Fruit fly (Drosophila melanogaster) whole organism, embryonic: ENCODE data around the gene eEF1alpha2.

Experiments used
- Ada2b ChIP-seq: fragments of 200-800 bp; sonication (Bioruptor generic); IDR thresholded peaks from 2 replicates; pipeline ENCODE4 v1.3.6; 2022; ENCODE audit warnings: missing biosample characterization, missing genetic modification characterization
- C15 ChIP-seq: fragments of 200-800 bp; sonication (Bioruptor generic); IDR thresholded peaks from 3 replicates; pipeline ENCODE4 v1.3.6; 2022; ENCODE audit warnings: missing biosample characterization, missing genetic modification characterization
- CG10274 ChIP-seq: fragments of 200-800 bp; sonication (Bioruptor generic); optimal IDR thresholded peaks from 3 replicates; lab custom pipeline; 2017; ENCODE audit warnings: missing biosample characterization, mild to moderate bottlenecking, missing genetic modification characterization
- CG11504 ChIP-seq: fragments of 200-800 bp; sonication (Bioruptor generic); optimal IDR thresholded peaks from 3 replicates; lab custom pipeline; 2019; ENCODE audit warnings: missing biosample characterization, mild to moderate bottlenecking, missing genetic modification characterization, moderate library complexity
- CG11560 ChIP-seq: fragments of 200-800 bp; sonication (Bioruptor generic); IDR thresholded peaks from 3 replicates; pipeline ENCODE4 v1.3.6; 2022; ENCODE audit warnings: missing biosample characterization, missing genetic modification characterization
- CG12155 ChIP-seq: fragments of 200-800 bp; sonication (Bioruptor generic); optimal IDR thresholded peaks from 3 replicates; lab custom pipeline; 2016; ENCODE audit warnings: missing biosample characterization, missing genetic modification characterization
- CG13296 ChIP-seq: fragments of 200-800 bp; sonication (Bioruptor generic); optimal IDR thresholded peaks from 3 replicates; lab custom pipeline; 2018; ENCODE audit warnings: missing biosample characterization, mild to moderate bottlenecking, missing genetic modification characterization
- CG1529 ChIP-seq: fragments of 200-800 bp; sonication (Bioruptor generic); optimal IDR thresholded peaks from 3 replicates; lab custom pipeline; 2018; ENCODE audit warnings: missing biosample characterization, missing genetic modification characterization
- CG1647 ChIP-seq: fragments of 200-800 bp; sonication (Bioruptor generic); optimal IDR thresholded peaks from 3 replicates; lab custom pipeline; 2016; ENCODE audit warnings: missing biosample characterization, missing genetic modification characterization
- CG17186 ChIP-seq: fragments of 200-800 bp; sonication (Bioruptor generic); optimal IDR thresholded peaks from 3 replicates; lab custom pipeline; 2017; ENCODE audit warnings: missing biosample characterization, missing genetic modification reagents, missing genetic modification characterization
- CG2129 ChIP-seq: fragments of 200-800 bp; sonication (Bioruptor generic); IDR thresholded peaks from 2 replicates; pipeline ENCODE4 v1.3.6; 2022; ENCODE audit warnings: missing biosample characterization, missing genetic modification characterization; ENCODE audit not compliant: partially characterized antibody
- CG33213 ChIP-seq: fragments of 200-800 bp; sonication (Bioruptor generic); optimal IDR thresholded peaks from 3 replicates; lab custom pipeline; 2016; ENCODE audit warnings: missing biosample characterization, missing genetic modification characterization
- CG6175 ChIP-seq: fragments of 200-800 bp; sonication (Bioruptor generic); IDR thresholded peaks from 3 replicates; pipeline ENCODE4 v1.3.6; 2022; ENCODE audit warnings: missing biosample characterization, missing genetic modification characterization
- CG6854 ChIP-seq: fragments of 200-800 bp; sonication (Bioruptor generic); optimal IDR thresholded peaks from 3 replicates; lab custom pipeline; 2017; ENCODE audit warnings: missing biosample characterization, mild to moderate bottlenecking, missing genetic modification characterization
- CG7839 ChIP-seq: fragments of 200-800 bp; sonication (Bioruptor generic); optimal IDR thresholded peaks from 3 replicates; lab custom pipeline; 2018; ENCODE audit warnings: missing biosample characterization, mild to moderate bottlenecking, missing genetic modification characterization, moderate library complexity
- CG9437 ChIP-seq: fragments of 200-800 bp; sonication (Bioruptor generic); optimal IDR thresholded peaks from 2 replicates; lab custom pipeline; 2018; ENCODE audit warnings: missing biosample characterization, mild to moderate bottlenecking, missing genetic modification characterization
- HLH4C ChIP-seq: fragments of 200-800 bp; sonication (Bioruptor generic); IDR thresholded peaks from 3 replicates; pipeline ENCODE4 v1.3.6; 2022; ENCODE audit warnings: missing biosample characterization, missing genetic modification characterization; ENCODE audit not compliant: partially characterized antibody
- HLH54F ChIP-seq: fragments of 200-800 bp; sonication (Bioruptor generic); optimal IDR thresholded peaks from 3 replicates; lab custom pipeline; 2016; ENCODE audit warnings: missing biosample characterization, missing genetic modification characterization
- Hand ChIP-seq: fragments of 200-800 bp; sonication (Bioruptor generic); optimal IDR thresholded peaks from 2 replicates; lab custom pipeline; 2017; ENCODE audit warnings: mild to moderate bottlenecking, missing biosample characterization, missing genetic modification reagents, missing genetic modification characterization
- Myb ChIP-seq: fragments of 200-800 bp; sonication (Bioruptor generic); optimal IDR thresholded peaks from 2 replicates; lab custom pipeline; 2016; ENCODE audit warnings: missing biosample characterization, missing genetic modification characterization
- Neu2 ChIP-seq: fragments of 200-800 bp; sonication (Bioruptor generic); optimal IDR thresholded peaks from 3 replicates; lab custom pipeline; 2016; ENCODE audit warnings: missing biosample characterization, missing genetic modification characterization, borderline replicate concordance
- Stat92E ChIP-seq, 3 experiments: fragments of >200 bp in 2 of 3; fragments of 200-800 bp in 1 of 3; sonication (Bioruptor generic) in 1 of 3; optimal IDR thresholded peaks; 2 replicates each; lab custom pipeline; 2017 to 2019; ENCODE audit warnings: missing biosample characterization in 3 of 3, missing genetic modification characterization in 3 of 3, mild to moderate bottlenecking in 1 of 3, moderate library complexity in 1 of 3
- Trl ChIP-seq, 3 experiments: fragments of >200 bp in 2 of 3; fragments of 200-800 bp in 1 of 3; sonication (Bioruptor generic) in 1 of 3; optimal IDR thresholded peaks; 2 replicates in 1 of 3; 3 replicates in 2 of 3; lab custom pipeline; 2016 to 2017; ENCODE audit warnings: missing biosample characterization in 1 of 3, missing genetic modification characterization in 1 of 3
- ase ChIP-seq: fragments of 200-800 bp; sonication (Bioruptor generic); IDR thresholded peaks from 3 replicates; pipeline ENCODE4 v1.3.6; 2022; ENCODE audit warnings: missing biosample characterization, missing genetic modification characterization
- crol ChIP-seq: fragments of 200-800 bp; sonication (Bioruptor generic); IDR thresholded peaks from 2 replicates; pipeline ENCODE4 v1.3.6; 2022; ENCODE audit warnings: missing biosample characterization, missing genetic modification characterization
- fd64A ChIP-seq: fragments of 200-800 bp; sonication (Bioruptor generic); optimal IDR thresholded peaks from 3 replicates; lab custom pipeline; 2018; ENCODE audit warnings: missing biosample characterization, mild to moderate bottlenecking, missing genetic modification characterization
- jigr1 ChIP-seq: fragments of 200-800 bp; sonication (Bioruptor generic); IDR thresholded peaks from 3 replicates; pipeline ENCODE4 v1.3.6; 2022; ENCODE audit warnings: missing biosample characterization, missing genetic modification characterization
- lilli ChIP-seq: fragments of 200-800 bp; sonication (Bioruptor generic); optimal IDR thresholded peaks from 3 replicates; lab custom pipeline; 2016; ENCODE audit warnings: missing biosample characterization, missing genetic modification characterization
- p53 ChIP-seq: fragments of 200-800 bp; sonication (Bioruptor generic); optimal IDR thresholded peaks from 2 replicates; lab custom pipeline; 2016; ENCODE audit warnings: missing biosample characterization, missing genetic modification characterization
- pan ChIP-seq, 4 experiments: fragments of >200 bp in 3 of 4; fragments of 200-800 bp in 1 of 4; sonication (Bioruptor generic) in 1 of 4; optimal IDR thresholded peaks in 3 of 4; IDR thresholded peaks in 1 of 4; 2 replicates each; pipeline versions ENCODE4 v1.3.6 to Lab custom; 2017 to 2022; ENCODE audit warnings: missing biosample characterization in 2 of 4, missing genetic modification characterization in 2 of 4, mixed read lengths in 1 of 4
- phol ChIP-seq: fragments of 200-800 bp; sonication (Bioruptor generic); optimal IDR thresholded peaks from 3 replicates; lab custom pipeline; 2018; ENCODE audit warnings: missing biosample characterization, mild to moderate bottlenecking, missing genetic modification characterization, moderate library complexity
- rib ChIP-seq: fragments of 200-800 bp; sonication (Bioruptor generic); IDR thresholded peaks from 2 replicates; pipeline ENCODE4 v1.3.6; 2022; ENCODE audit warnings: missing biosample characterization, missing genetic modification characterization
- sens ChIP-seq: fragments of 200-800 bp; sonication (Bioruptor generic); peaks from one replicate; lab custom pipeline; 2016; ENCODE audit warnings: missing biosample characterization, missing genetic modification characterization
- tin ChIP-seq: fragments of 200-800 bp; sonication (Bioruptor generic); optimal IDR thresholded peaks from 3 replicates; lab custom pipeline; 2016; ENCODE audit warnings: missing biosample characterization, missing genetic modification characterization
- tll ChIP-seq, 2 experiments: fragments of 200-800 bp in 1 of 2; fragments of >200 bp in 1 of 2; sonication (Bioruptor generic) in 1 of 2; optimal IDR thresholded peaks; 2 replicates each; lab custom pipeline; 2017 to 2019; ENCODE audit warnings: missing biosample characterization in 2 of 2, missing genetic modification characterization in 2 of 2, mild to moderate bottlenecking in 1 of 2, moderate library complexity in 1 of 2

Gene eEF1alpha2

dm6 chr3R:31776583-31777362 is 38.5 kb downstream of the eEF1alpha2 start, which contains the start of the genes CG2126 and faf (continued):
- peak; percentile 14 for TF ChIP-seq CG6854 (GFP tag; lab: Kevin White, UChicago)
- TF ChIP-seq CG17186 (GFP tag; lab: Kevin White, UChicago) = peak; percentile 44
- peak; percentile 24 for TF ChIP-seq CG33213 (GFP tag; lab: Kevin White, UChicago)
- no peak for TF ChIP-seq fd64A (GFP tag; lab: Kevin White, UChicago)
- TF ChIP-seq CG9437 (GFP tag; lab: Kevin White, UChicago) = peak; percentile 70
- TF ChIP-seq CG12155 (GFP tag; lab: Kevin White, UChicago) = peak; percentile 75
- peak; percentile 45 for TF ChIP-seq CG1529 (GFP tag; lab: Kevin White, UChicago)
- no peak for TF ChIP-seq Neu2
- TF ChIP-seq sens (GFP tag; lab: Kevin White, UChicago) = peak; percentile 83
- TF ChIP-seq CG6175 (GFP tag; lab: Robert Waterston, UW) = 0 out of 3 replicates have a peak, but pooled peaks have one; percentile 50
- TF ChIP-seq CG1647 (GFP tag; lab: Kevin White, UChicago) = peak; percentile 6
- TF ChIP-seq tin (GFP tag; lab: Kevin White, UChicago) = peak; percentile 82
- no peak for TF ChIP-seq Stat92E (GFP tag; optimal IDR thresholded peaks at IDR 0.05; lab: Kevin White, UChicago)
- TF ChIP-seq Hand (GFP tag; lab: Kevin White, UChicago) = peak; percentile 23
- no peak for TF ChIP-seq crol
- peak; percentile 62; the same call in 2 of the 3 replicates for TF ChIP-seq HLH4C (GFP tag; lab: Robert Waterston, UW)
- TF ChIP-seq Ada2b (GFP tag; lab: Robert Waterston, UW) = peak; percentile 68
- TF ChIP-seq CG2129 (GFP tag; lab: Robert Waterston, UW) = peak; percentile 16; the same call in 1 of the 2 replicates
- TF ChIP-seq CG11560 (tag; lab: Robert Waterston, UW) = 0 out of 3 replicates have a peak, but pooled peaks have one; percentile 34
- peak; percentile 90 for TF ChIP-seq phol (tag; lab: Kevin White, UChicago)
- TF ChIP-seq HLH54F (GFP tag; lab: Kevin White, UChicago) = peak; percentile 64
- peak; percentile 76 for TF ChIP-seq CG13296 (GFP tag; lab: Kevin White, UChicago)
- TF ChIP-seq p53 (GFP tag; lab: Kevin White, UChicago) = no peak
- 0 out of 3 replicates have a peak, but pooled peaks have one; percentile 65 for TF ChIP-seq C15 (GFP tag; lab: Robert Waterston, UW)
- TF ChIP-seq CG10274 (GFP tag; lab: Kevin White, UChicago) = no peak
- TF ChIP-seq Myb (GFP tag; lab: Kevin White, UChicago) = peak; percentile 7
- peak; percentile 73 for TF ChIP-seq lilli
- no peak for TF ChIP-seq tll (GFP tag; optimal IDR thresholded peaks at IDR 0.05; lab: Kevin White, UChicago)
- 0 out of 2 replicates have a peak, but pooled peaks have one; percentile 36 for TF ChIP-seq rib (GFP tag; lab: Robert Waterston, UW)
- TF ChIP-seq CG7839 = peak; percentile 83
- peak; percentile 72; the same call in 1 of the 3 replicates for TF ChIP-seq ase (GFP tag; lab: Robert Waterston, UW)
- TF ChIP-seq Trl (optimal IDR thresholded peaks at IDR 0.05; lab: Kevin White, UChicago) = no peak
- peak; percentile 49 for TF ChIP-seq Trl (GFP tag; optimal IDR thresholded peaks at IDR 0.05; lab: Kevin White, UChicago)
- peak; percentile 60; the same call in 2 of the 3 replicates for TF ChIP-seq jigr1 (GFP tag; lab: Robert Waterston, UW)
- TF ChIP-seq CG11504 (tag; lab: Kevin White, UChicago) = no peak
- no peak for TF ChIP-seq pan (optimal IDR thresholded peaks at IDR 0.05; lab: Kevin White, UChicago)
- peak in 1 of 2 experiments; percentile 81 for TF ChIP-seq pan (GFP tag; optimal IDR thresholded peaks at IDR 0.05 in 1 of 2, IDR thresholded peaks at IDR 0.05 in 1 of 2)
